Worm (Caenorhabditis elegans): ENCODE measurements around the gene ttr-32.

- peak; percentile 59 for TF ChIP-seq him-1 (tag; optimal IDR thresholded peaks at IDR 0.05)
- TF ChIP-seq W03F9.2 (tag; optimal IDR thresholded peaks at IDR 0.05): peak; percentile 81
- TF ChIP-seq dao-5 (tag; optimal IDR thresholded peaks at IDR 0.05): no peak
Observed at ce11 chrIII:7572781-7573400, 6.7 kb downstream of the ttr-32 start, which contains the start of the genes rpl-9 and lpd-7.

Data from whole organism, L4/young adult.